Worm (Caenorhabditis elegans): ENCODE measurements around the gene his-72.

DNA sequence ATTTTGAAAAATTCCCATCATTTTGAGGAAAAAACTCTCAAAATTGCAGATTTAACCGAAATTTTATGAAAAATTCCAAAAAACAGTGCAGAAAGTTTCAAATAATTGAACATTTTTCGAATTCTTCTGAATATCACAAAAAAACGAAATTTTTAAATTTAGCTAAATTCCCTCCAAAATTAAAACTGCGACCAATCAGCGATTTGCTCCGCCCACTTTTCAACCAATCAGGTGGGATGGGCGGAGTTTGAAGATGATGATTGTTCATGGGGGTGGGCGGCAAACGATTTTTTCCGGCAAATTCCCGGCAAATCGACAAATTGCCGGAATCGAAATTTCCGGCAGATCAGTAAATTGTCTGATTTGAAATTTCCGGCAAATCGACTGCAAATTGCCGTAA lies 34.6 kb downstream of the his-72 start:
- TF ChIP-seq him-1 (tag; optimal IDR thresholded peaks at IDR 0.05) (no peak), dao-5 (tag; optimal IDR thresholded peaks at IDR 0.05) (no peak), W03F9.2 (tag; optimal IDR thresholded peaks at IDR 0.05) (no peak)

Measured in whole organism, L4/young adult.